Fruit fly (Drosophila melanogaster): Measurements from ENCODE around the gene Ilk.

dm6 chr3L:21252932-21253760, 36.4 kb downstream of the Ilk start:
- TF ChIP-seq Ets98B (GFP tag; IDR thresholded peaks at IDR 0.05) (no peak), EcR (GFP tag; optimal IDR thresholded peaks at IDR 0.05) (peak; percentile 99), CG15710 (tag; optimal IDR thresholded peaks at IDR 0.05) (peak; percentile 66), CG14655 (GFP tag; optimal IDR thresholded peaks at IDR 0.05) (peak; percentile 71), fd96Ca (GFP tag; IDR thresholded peaks at IDR 0.05) (no peak), CG13204 (GFP tag; optimal IDR thresholded peaks at IDR 0.05) (peak; percentile 98), CG4496 (GFP tag; IDR thresholded peaks at IDR 0.05) (peak; percentile 6; the same call in 1 of the 3 replicates), Pif1A (GFP tag; optimal IDR thresholded peaks at IDR 0.05) (peak; percentile 60), gl (tag; optimal IDR thresholded peaks at IDR 0.05) (no peak), CG32121 (GFP tag; IDR thresholded peaks at IDR 0.05) (no peak)

All from whole organism, pupa.